Fruit fly (Drosophila melanogaster) whole organism, embryonic: Measurements from ENCODE around the gene TwdlS.

ENCODE experiments used
- Abd-B ChIP-seq: fragments of 200-800 bp; sonication (Bioruptor generic); optimal IDR thresholded peaks from 2 replicates; lab custom pipeline; 2018; ENCODE audit warnings: missing biosample characterization, mild to moderate bottlenecking, missing genetic modification characterization, moderate library complexity
- Ada2b ChIP-seq: fragments of 200-800 bp; sonication (Bioruptor generic); IDR thresholded peaks from 2 replicates; pipeline ENCODE4 v1.3.6; 2022; ENCODE audit warnings: missing biosample characterization, missing genetic modification characterization
- Aef1 ChIP-seq: fragments of 200-800 bp; sonication (Bioruptor generic); IDR thresholded peaks from 3 replicates; pipeline ENCODE4 v1.3.6; 2022; ENCODE audit warnings: missing biosample characterization, missing genetic modification characterization
- Antp ChIP-seq: fragments of 200-800 bp; sonication (Bioruptor generic); optimal IDR thresholded peaks from 3 replicates; lab custom pipeline; 2016; ENCODE audit warnings: missing biosample characterization, missing genetic modification characterization
- CG10366 ChIP-seq: fragments of 200-800 bp; sonication (Bioruptor generic); IDR thresholded peaks from 2 replicates; pipeline ENCODE4 v1.3.6; 2022; ENCODE audit warnings: missing biosample characterization, missing genetic modification characterization
- CG11504 ChIP-seq: fragments of 200-800 bp; sonication (Bioruptor generic); optimal IDR thresholded peaks from 3 replicates; lab custom pipeline; 2019; ENCODE audit warnings: missing biosample characterization, mild to moderate bottlenecking, missing genetic modification characterization, moderate library complexity
- CG11695 ChIP-seq: fragments of 200-800 bp; sonication (Bioruptor generic); IDR thresholded peaks from 3 replicates; pipeline ENCODE4 v1.3.6; 2022; ENCODE audit warnings: missing biosample characterization, missing genetic modification characterization
- CG12219 ChIP-seq: fragments of 200-800 bp; sonication (Bioruptor generic); optimal IDR thresholded peaks from 3 replicates; lab custom pipeline; 2018; ENCODE audit warnings: missing biosample characterization, mild to moderate bottlenecking, missing genetic modification characterization
- CG1233 ChIP-seq: fragments of 200-800 bp; sonication (Bioruptor generic); optimal IDR thresholded peaks from 4 replicates; lab custom pipeline; 2018; ENCODE audit warnings: missing biosample characterization, mild to moderate bottlenecking, missing genetic modification characterization
- CG13424 ChIP-seq: fragments of 200-800 bp; sonication (Bioruptor generic); optimal IDR thresholded peaks from 2 replicates; lab custom pipeline; 2019; ENCODE audit warnings: missing biosample characterization, mild to moderate bottlenecking, missing genetic modification characterization, moderate library complexity
- CG14965 ChIP-seq: fragments of 200-800 bp; sonication (Bioruptor generic); optimal IDR thresholded peaks from 2 replicates; lab custom pipeline; 2016; ENCODE audit warnings: missing biosample characterization, missing genetic modification characterization, borderline replicate concordance
- CG15514 ChIP-seq: fragments of 200-800 bp; sonication (Bioruptor generic); optimal IDR thresholded peaks from 3 replicates; lab custom pipeline; 2017; ENCODE audit warnings: missing biosample characterization, missing genetic modification characterization, mild to moderate bottlenecking, moderate library complexity, missing genetic modification reagents
- CG16813 ChIP-seq: fragments of 200-800 bp; sonication (Bioruptor generic); IDR thresholded peaks from 3 replicates; pipeline ENCODE4 v1.3.6; 2022; ENCODE audit warnings: missing biosample characterization, missing genetic modification characterization; ENCODE audit not compliant: partially characterized antibody
- CG2120 ChIP-seq: fragments of 200-800 bp; sonication (Bioruptor generic); optimal IDR thresholded peaks from 3 replicates; lab custom pipeline; 2016; ENCODE audit warnings: missing biosample characterization, missing genetic modification characterization
- CG2889 ChIP-seq: fragments of 200-800 bp; sonication (Bioruptor generic); IDR thresholded peaks from 3 replicates; pipeline ENCODE4 v1.3.6; 2022; ENCODE audit warnings: missing biosample characterization, missing genetic modification characterization
- CG31388 ChIP-seq: fragments of 200-800 bp; sonication (Bioruptor generic); optimal IDR thresholded peaks from 2 replicates; lab custom pipeline; 2016; ENCODE audit warnings: missing biosample characterization, missing genetic modification characterization
- CG31441 ChIP-seq: fragments of 200-800 bp; sonication (Bioruptor generic); IDR thresholded peaks from 2 replicates; pipeline ENCODE4 v1.3.6; 2022; ENCODE audit warnings: missing biosample characterization, missing genetic modification characterization
- CG32532 ChIP-seq: fragments of 200-800 bp; sonication (Bioruptor generic); IDR thresholded peaks from 2 replicates; pipeline ENCODE4 v1.3.6; 2022; ENCODE audit warnings: missing biosample characterization, missing genetic modification characterization
- CG3838 ChIP-seq: fragments of 200-800 bp; sonication (Bioruptor generic); optimal IDR thresholded peaks from 3 replicates; lab custom pipeline; 2016; ENCODE audit warnings: missing biosample characterization, missing genetic modification characterization
- CG6791 ChIP-seq: fragments of 200-800 bp; sonication (Bioruptor generic); IDR thresholded peaks from 3 replicates; pipeline ENCODE4 v1.3.6; 2022; ENCODE audit warnings: missing biosample characterization, missing genetic modification characterization; ENCODE audit not compliant: partially characterized antibody
- CG7271 ChIP-seq: fragments of 200-800 bp; sonication (Bioruptor generic); optimal IDR thresholded peaks from 2 replicates; lab custom pipeline; 2018; ENCODE audit warnings: missing biosample characterization, mild to moderate bottlenecking, missing genetic modification characterization, moderate library complexity
- CG7372 ChIP-seq: fragments of 200-800 bp; sonication (Bioruptor generic); IDR thresholded peaks from 2 replicates; pipeline ENCODE4 v1.3.6; 2022; ENCODE audit warnings: missing biosample characterization, missing genetic modification characterization
- CG8290 ChIP-seq, 3 experiments: fragments of 200-800 bp; sonication (Bioruptor generic); optimal IDR thresholded peaks; 2 replicates each; lab custom pipeline; 2016 to 2019; ENCODE audit warnings: missing biosample characterization in 3 of 3, missing genetic modification characterization in 3 of 3, mild to moderate bottlenecking in 2 of 3, moderate library complexity in 1 of 3
- Dfd ChIP-seq, 2 experiments: fragments of >200 bp; optimal IDR thresholded peaks; 2 replicates each; lab custom pipeline; 2017; ENCODE audit warnings: missing biosample characterization in 2 of 2, missing genetic modification characterization in 2 of 2
- Dip3 ChIP-seq: fragments of 200-800 bp; sonication (Bioruptor generic); optimal IDR thresholded peaks from 3 replicates; lab custom pipeline; 2016; ENCODE audit warnings: missing biosample characterization, missing genetic modification characterization
- ERR ChIP-seq: fragments of 200-800 bp; sonication (Bioruptor generic); optimal IDR thresholded peaks from 2 replicates; lab custom pipeline; 2016; ENCODE audit warnings: missing biosample characterization, missing genetic modification characterization
- Hmr ChIP-seq: fragments of 200-800 bp; sonication (Bioruptor generic); optimal IDR thresholded peaks from 3 replicates; lab custom pipeline; 2017; ENCODE audit warnings: mild to moderate bottlenecking, missing biosample characterization, missing genetic modification reagents, missing genetic modification characterization
- Hsf ChIP-seq: fragments of 200-800 bp; sonication (Bioruptor generic); optimal IDR thresholded peaks from 3 replicates; lab custom pipeline; 2016; ENCODE audit warnings: missing biosample characterization, missing genetic modification characterization
- Kr ChIP-seq: fragments of 200-800 bp; sonication (Bioruptor generic); optimal IDR thresholded peaks from 2 replicates; lab custom pipeline; 2017; ENCODE audit warnings: missing biosample characterization, mild to moderate bottlenecking, missing genetic modification characterization
- Rfx ChIP-seq: fragments of 200-800 bp; sonication (Bioruptor generic); IDR thresholded peaks from 2 replicates; pipeline ENCODE4 v1.3.6; 2022; ENCODE audit warnings: missing biosample characterization, missing genetic modification characterization
- Sin3A ChIP-seq: fragments of >200 bp; optimal IDR thresholded peaks from 2 replicates; lab custom pipeline; 2018
- Sox100B ChIP-seq: fragments of 200-800 bp; sonication (Bioruptor generic); optimal IDR thresholded peaks from 3 replicates; lab custom pipeline; 2018; ENCODE audit warnings: missing biosample characterization, mild to moderate bottlenecking, missing genetic modification characterization
- btn ChIP-seq: fragments of 200-800 bp; sonication (Bioruptor generic); optimal IDR thresholded peaks from 2 replicates; lab custom pipeline; 2016; ENCODE audit warnings: missing biosample characterization, missing genetic modification characterization
- danr ChIP-seq: fragments of 200-800 bp; sonication (Bioruptor generic); IDR thresholded peaks from 2 replicates; pipeline ENCODE4 v1.3.6; 2022; ENCODE audit warnings: missing biosample characterization, missing genetic modification characterization
- dpn ChIP-seq, 2 experiments: fragments of 200-800 bp; sonication (Bioruptor generic); optimal IDR thresholded peaks; 3 replicates each; lab custom pipeline; 2016; ENCODE audit warnings: missing biosample characterization in 2 of 2, missing genetic modification characterization in 2 of 2
- gem ChIP-seq: fragments of 200-800 bp; sonication (Bioruptor generic); optimal IDR thresholded peaks from 2 replicates; lab custom pipeline; 2019; ENCODE audit warnings: missing biosample characterization, mild to moderate bottlenecking, missing genetic modification characterization, moderate library complexity
- hkb ChIP-seq, 2 experiments: fragments of 200-800 bp in 1 of 2; fragments of >200 bp in 1 of 2; sonication (Bioruptor generic) in 1 of 2; IDR thresholded peaks in 1 of 2; optimal IDR thresholded peaks in 1 of 2; 2 replicates each; pipeline versions ENCODE4 v1.3.6 to Lab custom; 2017 to 2022; ENCODE audit warnings: missing biosample characterization in 1 of 2, missing genetic modification characterization in 1 of 2
- jigr1 ChIP-seq: fragments of 200-800 bp; sonication (Bioruptor generic); IDR thresholded peaks from 3 replicates; pipeline ENCODE4 v1.3.6; 2022; ENCODE audit warnings: missing biosample characterization, missing genetic modification characterization
- jumu ChIP-seq: fragments of 200-800 bp; sonication (Bioruptor generic); optimal IDR thresholded peaks from 3 replicates; lab custom pipeline; 2016; ENCODE audit warnings: missing biosample characterization, missing genetic modification characterization
- kni ChIP-seq: fragments of 200-800 bp; sonication (Bioruptor generic); optimal IDR thresholded peaks from 3 replicates; lab custom pipeline; 2017; ENCODE audit warnings: mild to moderate bottlenecking, missing biosample characterization, missing genetic modification reagents, missing genetic modification characterization
- lab ChIP-seq: fragments of 200-800 bp; sonication (Bioruptor generic); optimal IDR thresholded peaks from 3 replicates; lab custom pipeline; 2017; ENCODE audit warnings: missing biosample characterization, missing genetic modification characterization, mild to moderate bottlenecking, moderate library complexity, missing genetic modification reagents
- mam ChIP-seq: fragments of 200-800 bp; sonication (Bioruptor generic); optimal IDR thresholded peaks from 3 replicates; lab custom pipeline; 2016; ENCODE audit warnings: missing biosample characterization, missing genetic modification characterization
- row ChIP-seq: fragments of 200-800 bp; sonication (Bioruptor generic); IDR thresholded peaks from 3 replicates; pipeline ENCODE4 v1.3.6; 2022; ENCODE audit warnings: missing biosample characterization, missing genetic modification characterization
- schlank ChIP-seq: fragments of 200-800 bp; sonication (Bioruptor generic); optimal IDR thresholded peaks from 2 replicates; lab custom pipeline; 2018; ENCODE audit warnings: missing biosample characterization, mild to moderate bottlenecking, missing genetic modification characterization
- scrt ChIP-seq: fragments of 200-800 bp; sonication (Bioruptor generic); optimal IDR thresholded peaks from 2 replicates; lab custom pipeline; 2018; ENCODE audit warnings: missing biosample characterization, mild to moderate bottlenecking, missing genetic modification characterization, moderate library complexity
- so ChIP-seq: fragments of 200-800 bp; sonication (Bioruptor generic); IDR thresholded peaks from 3 replicates; pipeline ENCODE4 v1.3.6; 2022; ENCODE audit warnings: missing biosample characterization, missing genetic modification characterization
- stc ChIP-seq: fragments of 200-800 bp; sonication (Bioruptor generic); IDR thresholded peaks from 2 replicates; pipeline ENCODE4 v1.3.6; 2022; ENCODE audit warnings: missing biosample characterization, missing genetic modification characterization
- tll ChIP-seq, 2 experiments: fragments of 200-800 bp in 1 of 2; fragments of >200 bp in 1 of 2; sonication (Bioruptor generic) in 1 of 2; optimal IDR thresholded peaks; 2 replicates each; lab custom pipeline; 2017 to 2019; ENCODE audit warnings: missing biosample characterization in 2 of 2, missing genetic modification characterization in 2 of 2, mild to moderate bottlenecking in 1 of 2, moderate library complexity in 1 of 2
- tup ChIP-seq: fragments of 200-800 bp; sonication (Bioruptor generic); optimal IDR thresholded peaks from 2 replicates; lab custom pipeline; 2016; ENCODE audit warnings: missing biosample characterization, mild to moderate bottlenecking, missing genetic modification characterization, moderate library complexity

The TwdlS gene

DNA sequence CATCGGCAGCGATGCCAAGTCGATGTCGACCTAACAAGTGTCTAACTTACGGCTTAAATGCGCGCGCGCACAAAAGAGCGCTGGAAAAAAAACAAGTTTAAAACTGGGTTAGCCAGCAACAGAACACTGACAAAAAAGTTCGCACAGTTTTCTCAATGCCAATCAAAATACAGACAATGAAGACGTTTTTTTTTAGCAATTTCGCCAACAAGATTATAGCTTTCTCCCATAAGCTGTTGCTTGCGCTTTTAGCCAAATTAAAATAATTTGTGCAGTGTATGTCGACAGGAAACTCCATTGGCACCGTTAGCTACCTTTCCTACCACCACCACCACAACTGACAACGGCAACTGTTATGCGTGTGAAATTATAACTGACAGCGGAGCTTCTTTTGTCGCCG lies 18.1 kb downstream of the TwdlS start (continued):
- TF ChIP-seq Dip3 (peak; percentile 32), jumu (GFP tag; lab: Kevin White, UChicago) (peak; percentile 35), CG6791 (no peak), CG2120 (peak; percentile 59), Sin3A (no peak), tup (GFP tag; lab: Kevin White, UChicago) (no peak), CG11695 (peak; percentile 55; the same call in 1 of the 3 replicates), so (GFP tag; lab: Robert Waterston, UW) (0 out of 3 replicates have a peak, but pooled peaks have one; percentile 54), CG14965 (GFP tag; lab: Kevin White, UChicago) (peak; percentile 16), dpn (GFP tag; optimal IDR thresholded peaks at IDR 0.05; lab: Kevin White, UChicago) (peak; percentile 54 to 60), CG1233 (GFP tag; lab: Kevin White, UChicago) (no peak), Kr (GFP tag; lab: Kevin White, UChicago) (no peak), CG13424 (tag; lab: Kevin White, UChicago) (peak; percentile 37), ERR (GFP tag; lab: Kevin White, UChicago) (no peak), CG31441 (GFP tag; lab: Robert Waterston, UW) (peak; percentile 40; the same call in 1 of the 2 replicates), CG8290 (GFP tag; optimal IDR thresholded peaks at IDR 0.05; lab: Kevin White, UChicago) (no peak), CG8290 (tag; optimal IDR thresholded peaks at IDR 0.05; lab: Kevin White, UChicago) (no peak), CG7372 (GFP tag; lab: Robert Waterston, UW) (no peak), Rfx (GFP tag; lab: Robert Waterston, UW) (peak; percentile 70), Hsf (peak; percentile 56), CG10366 (peak; percentile 56), CG15514 (GFP tag; lab: Kevin White, UChicago) (peak; percentile 47), CG11504 (tag; lab: Kevin White, UChicago) (peak; percentile 78), Sox100B (peak; percentile 54), Hmr (peak; percentile 70), lab (peak; percentile 74), Antp (GFP tag; lab: Kevin White, UChicago) (peak; percentile 54), hkb (optimal IDR thresholded peaks at IDR 0.05; lab: Kevin White, UChicago) (no peak), hkb (GFP tag; IDR thresholded peaks at IDR 0.05; lab: Robert Waterston, UW) (peak; percentile 69), CG2889 (GFP tag; lab: Robert Waterston, UW) (0 out of 3 replicates have a peak, but pooled peaks have one; percentile 7), gem (tag; lab: Kevin White, UChicago) (peak; percentile 74), tll (GFP tag; optimal IDR thresholded peaks at IDR 0.05; lab: Kevin White, UChicago) (no peak), danr (GFP tag; lab: Robert Waterston, UW) (peak; percentile 15; the same call in 1 of the 2 replicates), CG32532 (GFP tag; lab: Robert Waterston, UW) (peak; percentile 70; the same call in 1 of the 2 replicates), CG12219 (GFP tag; lab: Kevin White, UChicago) (peak; percentile 3), scrt (GFP tag; lab: Kevin White, UChicago) (peak; percentile 46), btn (GFP tag; lab: Kevin White, UChicago) (peak; percentile 17), Ada2b (peak; percentile 72), Abd-B (GFP tag; lab: Kevin White, UChicago) (peak; percentile 31), CG3838 (no peak), row (peak; percentile 74), stc (GFP tag; lab: Robert Waterston, UW) (peak; percentile 40; the same call in 1 of the 2 replicates), schlank (no peak), CG16813 (GFP tag; lab: Robert Waterston, UW) (no peak), jigr1 (no peak), CG7271 (no peak), Aef1 (peak; percentile 52; the same call in 1 of the 3 replicates), mam (GFP tag; lab: Kevin White, UChicago) (peak; percentile 52), Dfd (GFP tag; optimal IDR thresholded peaks at IDR 0.05; lab: Kevin White, UChicago) (no peak), CG31388 (GFP tag; lab: Kevin White, UChicago) (no peak), kni (GFP tag; lab: Kevin White, UChicago) (no peak)
